Worm (Caenorhabditis elegans): Measurements from ENCODE around the gene srh-142.

- TF ChIP-seq pha-4 (tag; optimal IDR thresholded peaks at IDR 0.05), result no peak
- no peak for TF ChIP-seq ceh-91 (GFP tag; IDR thresholded peaks at IDR 0.05)
- TF ChIP-seq him-1 (tag; optimal IDR thresholded peaks at IDR 0.05), result no peak
- no peak for TF ChIP-seq unc-62 (GFP tag; optimal IDR thresholded peaks at IDR 0.05)
- no peak for TF ChIP-seq lir-1 (GFP tag; conservative IDR thresholded peaks at IDR 0.05)
- TF ChIP-seq hmg-1.2 (GFP tag; IDR thresholded peaks at IDR 0.05), result no peak
- no peak for TF ChIP-seq attf-3 (GFP tag; conservative IDR thresholded peaks at IDR 0.05)
- TF ChIP-seq aptf-2 (GFP tag; conservative IDR thresholded peaks at IDR 0.05), result no peak
- TF ChIP-seq C06A6.2 (GFP tag; conservative IDR thresholded peaks at IDR 0.05), result no peak
- TF ChIP-seq Y79H2A.3 (GFP tag; conservative IDR thresholded peaks at IDR 0.05), result no peak
Observed at ce11 chrV:16437546-16437945, 23.2 kb downstream of the srh-142 start, which contains the start of gene F26D2.15.

Measured in whole organism, young adult.